Worm (Caenorhabditis elegans) whole organism, L4/young adult: Measurements from ENCODE around the gene R08D7.7.

ENCODE experiments used
- W03F9.2 ChIP-seq: fragments of 150-350 bp; optimal IDR thresholded peaks from 2 replicates; lab custom pipeline; 2014; ENCODE audit warnings: missing biosample characterization, missing genetic modification characterization
- him-1 ChIP-seq: sonication (generic microtip); optimal IDR thresholded peaks from 2 replicates; lab custom pipeline; 2016; ENCODE audit warnings: missing genotype, missing genetic modification reagents, missing genetic modification characterization, missing compliant biosample characterization

DNA sequence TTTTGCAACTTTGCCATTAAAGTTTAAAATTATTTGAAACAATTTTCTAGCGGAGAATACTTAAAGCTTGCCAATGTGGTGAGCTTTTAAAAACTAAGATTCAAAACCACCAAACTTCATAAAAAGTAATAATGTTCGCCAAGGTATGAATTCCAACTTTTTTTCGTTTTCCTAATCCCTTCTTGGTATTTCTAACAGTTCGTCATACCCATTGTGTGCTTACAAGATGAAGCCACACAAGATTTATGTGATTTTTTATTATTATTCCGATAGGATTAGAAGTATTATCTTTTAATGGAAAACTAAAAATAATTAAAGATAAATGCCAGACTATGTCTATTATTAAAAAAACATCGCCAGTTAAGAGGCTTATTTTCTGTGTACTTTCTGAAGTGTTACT, 1.8 kb upstream of the R08D7.7 start:
- no peak for TF ChIP-seq him-1 (tag; lab: Kevin White, UChicago)
- TF ChIP-seq W03F9.2 (tag; lab: Kevin White, UChicago) = no peak
